Fruit fly (Drosophila melanogaster): ENCODE data around the gene CG6729.

CG6729 gene

dm6 chr2L:10756049-10756448, 12.3 kb upstream of the CG6729 start, which contains the start of gene CG17124 (continued):
- TF ChIP-seq danr (GFP tag; IDR thresholded peaks at IDR 0.05) (no peak), CG6765 (GFP tag; optimal IDR thresholded peaks at IDR 0.05) (peak; percentile 74), twi (tag; optimal IDR thresholded peaks at IDR 0.05) (no peak), CG2875 (GFP tag; optimal IDR thresholded peaks at IDR 0.05) (no peak), sr (GFP tag; IDR thresholded peaks at IDR 0.05) (peak; percentile 14; the same call in 1 of the 3 replicates), hth (optimal IDR thresholded peaks at IDR 0.05) (no peak), CG5953 (GFP tag; IDR thresholded peaks at IDR 0.05) (0 out of 2 replicates have a peak, but pooled peaks have one; percentile 51), jumu (GFP tag; optimal IDR thresholded peaks at IDR 0.05) (no peak), CG11696 (GFP tag; IDR thresholded peaks at IDR 0.05) (no peak), knrl (GFP tag; IDR thresholded peaks at IDR 0.05; ENCODE audit: partially characterized antibody) (peak; percentile 38; the same call in 1 of the 3 replicates), CG13775 (GFP tag; optimal IDR thresholded peaks at IDR 0.05) (no peak), pfk (GFP tag; optimal IDR thresholded peaks at IDR 0.05) (no peak), disco-r (GFP tag; optimal IDR thresholded peaks at IDR 0.05) (no peak), vvl (GFP tag; IDR thresholded peaks at IDR 0.05) (peak; percentile 71; the same call in 1 of the 2 replicates), bsh (GFP tag; optimal IDR thresholded peaks at IDR 0.05) (peak; percentile 14 to 27), Bgb (GFP tag; IDR thresholded peaks at IDR 0.05; ENCODE audit: partially characterized antibody) (peak; percentile 63), CG11695 (GFP tag; IDR thresholded peaks at IDR 0.05) (peak; percentile 36; the same call in 1 of the 3 replicates), CG7987 (GFP tag; optimal IDR thresholded peaks at IDR 0.05) (peak; percentile 67), mld (GFP tag; IDR thresholded peaks at IDR 0.05; ENCODE audit: partially characterized antibody) (0 out of 3 replicates have a peak, but pooled peaks have one; percentile 10), Hmx (GFP tag; optimal IDR thresholded peaks at IDR 0.05) (no peak), bigmax (GFP tag; optimal IDR thresholded peaks at IDR 0.05) (peak; percentile 10), CG11723 (GFP tag; optimal IDR thresholded peaks at IDR 0.05) (no peak), HmgZ (tag; optimal IDR thresholded peaks at IDR 0.05) (peak; percentile 46), CG32767 (GFP tag; IDR thresholded peaks at IDR 0.05) (peak; percentile 64; the same call in 1 of the 2 replicates), Atf-2 (GFP tag; optimal IDR thresholded peaks at IDR 0.05) (no peak), Hr78 (GFP tag; optimal IDR thresholded peaks at IDR 0.05) (peak in 1 of 2 experiments; percentile 2), otp (GFP tag; IDR thresholded peaks at IDR 0.05) (0 out of 3 replicates have a peak, but pooled peaks have one; percentile 46), Eip74EF (GFP tag; optimal IDR thresholded peaks at IDR 0.05) (peak in 1 of 2 experiments; percentile 54), CG1832 (GFP tag; optimal IDR thresholded peaks at IDR 0.05) (no peak), CG2712 (tag; optimal IDR thresholded peaks at IDR 0.05) (peak; percentile 19), CG3407 (GFP tag; optimal IDR thresholded peaks at IDR 0.05) (no peak), row (GFP tag; IDR thresholded peaks at IDR 0.05) (no peak; the same call in 2 of the 3 replicates), sens-2 (GFP tag; IDR thresholded peaks at IDR 0.05) (no peak), C15 (GFP tag; IDR thresholded peaks at IDR 0.05) (no peak), CG10431 (GFP tag; optimal IDR thresholded peaks at IDR 0.05) (no peak), CG18619 (GFP tag; optimal IDR thresholded peaks at IDR 0.05) (no peak), CG6175 (GFP tag; IDR thresholded peaks at IDR 0.05) (no peak), tx (GFP tag; optimal IDR thresholded peaks at IDR 0.05) (no peak), yki (optimal IDR thresholded peaks at IDR 0.05) (no peak), gt (GFP tag; IDR thresholded peaks at IDR 0.05) (no peak), CG9437 (GFP tag; optimal IDR thresholded peaks at IDR 0.05) (no peak), NK7.1 (GFP tag; optimal IDR thresholded peaks at IDR 0.05) (no peak), CG4282 (GFP tag; optimal IDR thresholded peaks at IDR 0.05) (no peak), Myb (GFP tag; optimal IDR thresholded peaks at IDR 0.05) (no peak), gsb (GFP tag; IDR thresholded peaks at IDR 0.05) (0 out of 2 replicates have a peak, but pooled peaks have one; percentile 31), H15 (GFP tag; IDR thresholded peaks at IDR 0.05) (no peak), CG12659 (GFP tag; optimal IDR thresholded peaks at IDR 0.05) (peak; percentile 15), ato (GFP tag; IDR thresholded peaks at IDR 0.05; ENCODE audit: partially characterized antibody) (0 out of 2 replicates have a peak, but pooled peaks have one; percentile 9), schlank (tag; optimal IDR thresholded peaks at IDR 0.05) (peak; percentile 28), az2 (GFP tag; optimal IDR thresholded peaks at IDR 0.05) (no peak), CG3065 (GFP tag; optimal IDR thresholded peaks at IDR 0.05) (no peak)

Data from whole organism, embryonic.